Worm (Caenorhabditis elegans): ENCODE measurements around the gene Y57G11C.30.

DNA sequence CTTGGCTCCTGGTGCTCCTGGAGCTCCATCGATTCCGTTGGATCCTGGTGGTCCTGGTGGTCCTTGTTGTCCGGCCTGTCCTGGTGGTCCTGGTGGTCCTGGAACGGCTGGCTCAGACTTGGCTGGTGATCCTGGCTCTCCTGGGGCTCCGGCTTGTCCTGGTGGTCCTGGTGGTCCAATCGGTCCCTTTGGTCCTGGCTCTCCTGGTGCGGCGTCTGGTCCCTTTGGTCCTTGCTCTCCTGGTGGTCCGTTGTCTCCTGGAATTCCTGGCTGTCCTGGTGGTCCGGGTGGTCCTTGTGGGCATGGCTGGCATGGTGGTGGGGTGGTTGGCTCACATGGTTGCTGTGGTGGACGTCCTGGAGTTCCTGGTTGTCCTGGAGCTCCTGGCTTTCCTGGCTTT, 47.2 kb downstream of the Y57G11C.30 start:
- TF ChIP-seq unc-62 (GFP tag; optimal IDR thresholded peaks at IDR 0.05) (no peak), B0261.1 (tag; optimal IDR thresholded peaks at IDR 0.05) (no peak)

Measured in whole organism, young adult.